Worm (Caenorhabditis elegans): ENCODE results near the gene hars-1.

Gene hars-1

DNA sequence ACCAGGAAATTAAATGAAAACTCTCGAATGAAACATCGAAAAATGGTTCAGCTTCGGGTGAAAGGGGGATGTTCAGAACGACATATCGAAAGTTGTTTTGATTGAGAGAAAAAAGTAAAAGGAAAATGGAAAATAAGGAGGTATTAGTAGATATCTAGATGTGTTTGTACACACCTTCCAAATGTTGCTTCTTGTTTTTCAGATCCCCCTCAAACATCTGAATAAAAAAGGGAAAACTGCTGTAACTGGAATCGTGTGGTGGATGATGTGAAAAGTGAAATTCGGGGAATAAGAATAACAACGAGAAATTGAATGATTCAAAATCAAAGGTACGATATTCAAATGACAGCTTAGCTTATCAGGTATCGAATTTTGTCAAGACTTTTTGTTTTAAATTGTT is 30.7 kb upstream of the hars-1 start, which contains the start of gene npax-3:
TSS of gene npax-3 (minus strand) at position 101 of the 400 bp plus-strand sequence.
- TF ChIP-seq K12H6.12 (tag; optimal IDR thresholded peaks at IDR 0.05) (no peak), ceh-58 (GFP tag; IDR thresholded peaks at IDR 0.05) (no peak), aptf-2 (GFP tag; conservative IDR thresholded peaks at IDR 0.05) (no peak), nhr-27 (tag; optimal IDR thresholded peaks at IDR 0.05) (no peak)

DNA sequence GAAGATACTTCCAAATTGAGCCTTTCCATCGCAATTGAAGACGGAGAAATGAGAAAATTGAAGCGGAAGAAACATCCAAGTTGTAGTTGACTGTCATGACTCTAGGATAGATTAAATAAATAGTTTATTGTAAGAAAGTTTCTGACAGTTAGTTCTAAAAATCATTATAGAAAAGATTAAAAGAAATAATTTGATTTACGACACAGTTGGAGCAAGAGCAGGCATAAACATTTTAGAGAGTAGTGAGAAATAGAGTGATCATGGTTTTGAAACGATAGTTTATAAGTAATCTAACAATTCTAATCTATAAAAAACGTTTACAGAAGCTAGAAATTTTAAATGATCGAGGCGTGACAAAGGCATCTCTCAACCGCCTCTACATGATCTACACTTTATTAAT is 26.6 kb upstream of the hars-1 start, which contains the start of gene best-15:
TSS of gene best-15 (minus strand) at position 101 of the 400 bp plus-strand sequence.
- no peak for TF ChIP-seq unc-130 (GFP tag; optimal IDR thresholded peaks at IDR 0.05)
- TF ChIP-seq F49E8.2 (tag; optimal IDR thresholded peaks at IDR 0.05; ENCODE audit: insufficient read depth), result no peak
- TF ChIP-seq him-1 (tag; optimal IDR thresholded peaks at IDR 0.05), result no peak
- no peak for TF ChIP-seq fkh-3 (tag; optimal IDR thresholded peaks at IDR 0.05)
- no peak for TF ChIP-seq F10E7.11 (tag; optimal IDR thresholded peaks at IDR 0.05)
- no peak for TF ChIP-seq let-607 (tag; optimal IDR thresholded peaks at IDR 0.05)
- TF ChIP-seq nhr-179 (tag; optimal IDR thresholded peaks at IDR 0.05), result no peak
- no peak for TF ChIP-seq ceh-79 (tag; optimal IDR thresholded peaks at IDR 0.05)
- TF ChIP-seq somi-1 (GFP tag; optimal IDR thresholded peaks at IDR 0.05), result no peak
- TF ChIP-seq D2030.7 (GFP tag; IDR thresholded peaks at IDR 0.05), result no peak
- TF ChIP-seq snpc-4 (GFP tag; optimal IDR thresholded peaks at IDR 0.05), result no peak
- TF ChIP-seq snpc-4 (tag; optimal IDR thresholded peaks at IDR 0.05), result no peak
- TF ChIP-seq dpff-1 (tag; optimal IDR thresholded peaks at IDR 0.05), result no peak
- no peak for TF ChIP-seq ZK185.1 (tag; optimal IDR thresholded peaks at IDR 0.05; ENCODE audit: poor library complexity, severe bottlenecking)

DNA sequence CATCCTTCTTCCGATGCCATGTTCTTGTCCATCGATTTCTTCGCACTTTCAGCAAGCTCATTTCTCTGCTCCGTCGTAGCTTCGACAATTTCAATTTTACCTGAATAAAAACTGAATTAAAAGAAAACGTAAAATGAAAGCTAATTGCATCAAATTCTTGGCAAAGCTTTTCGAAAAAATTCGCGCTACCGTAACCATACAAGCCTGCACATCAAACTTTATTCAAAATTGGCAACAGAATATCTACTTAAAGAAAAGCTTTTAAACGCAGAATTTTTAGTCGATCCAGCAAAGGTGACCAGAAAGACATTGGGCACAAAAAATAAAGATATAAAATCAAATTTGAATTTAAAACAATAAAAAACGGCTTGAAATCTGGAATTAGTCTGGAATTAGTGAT is 16.5 kb upstream of the hars-1 start:
- TF ChIP-seq dox-1 (GFP tag; IDR thresholded peaks at IDR 0.05), result peak; percentile 40
- TF ChIP-seq D2030.7 (GFP tag; IDR thresholded peaks at IDR 0.05), result 0 out of 2 replicates have a peak, but pooled peaks have one; percentile 12
- TF ChIP-seq ceh-100 (GFP tag; IDR thresholded peaks at IDR 0.05), result 0 out of 2 replicates have a peak, but pooled peaks have one; percentile 15
- TF ChIP-seq snpc-1.3 (tag; optimal IDR thresholded peaks at IDR 0.05; ENCODE audit: insufficient read depth), result no peak
- no peak for TF ChIP-seq Y67H2A.10 (GFP tag; conservative IDR thresholded peaks at IDR 0.05)
- TF ChIP-seq snpc-3.4 (tag; optimal IDR thresholded peaks at IDR 0.05), result no peak
- no peak for TF ChIP-seq aptf-2 (GFP tag; conservative IDR thresholded peaks at IDR 0.05)
- TF ChIP-seq ama-1 (optimal IDR thresholded peaks at IDR 0.05), result no peak
- peak in 1 of 2 experiments; percentile 28 for TF ChIP-seq ama-1 (GFP tag; optimal IDR thresholded peaks at IDR 0.05)
- peak; percentile 57 for TF ChIP-seq lsl-1 (GFP tag; optimal IDR thresholded peaks at IDR 0.05)
- no peak for TF ChIP-seq attf-5 (GFP tag; optimal IDR thresholded peaks at IDR 0.05)
- TF ChIP-seq F33H1.4 (GFP tag; IDR thresholded peaks at IDR 0.05), result no peak
- no peak for TF ChIP-seq egrh-3 (GFP tag; IDR thresholded peaks at IDR 0.05)
- 0 out of 2 replicates have a peak, but pooled peaks have one; percentile 36 for TF ChIP-seq egl-44 (GFP tag; IDR thresholded peaks at IDR 0.05)
- TF ChIP-seq madf-6 (GFP tag; IDR thresholded peaks at IDR 0.05), result peak; percentile 69
- peak; percentile 18; the same call in 1 of the 2 replicates for TF ChIP-seq nfyb-1 (GFP tag; IDR thresholded peaks at IDR 0.05)
- no peak for TF ChIP-seq bed-2 (GFP tag; IDR thresholded peaks at IDR 0.05)
- TF ChIP-seq ceh-27 (GFP tag; optimal IDR thresholded peaks at IDR 0.05), result no peak
- TF ChIP-seq Y53G8AR.9 (GFP tag; conservative IDR thresholded peaks at IDR 0.05), result peak; percentile 73; the same call in 1 of the 2 replicates
- TF ChIP-seq F39B2.1 (GFP tag; IDR thresholded peaks at IDR 0.05), result 0 out of 2 replicates have a peak, but pooled peaks have one; percentile 7
- TF ChIP-seq ekl-4 (GFP tag; IDR thresholded peaks at IDR 0.05), result no peak
- TF ChIP-seq tbx-9 (tag; optimal IDR thresholded peaks at IDR 0.05; ENCODE audit: borderline replicate concordance), result no peak
- TF ChIP-seq hmg-1.2 (GFP tag; IDR thresholded peaks at IDR 0.05), result peak; percentile 16; the same call in 1 of the 2 replicates
- TF ChIP-seq rcor-1 (GFP tag; IDR thresholded peaks at IDR 0.05), result peak; percentile 31; the same call in 1 of the 2 replicates
- no peak for TF ChIP-seq ztf-18 (tag; optimal IDR thresholded peaks at IDR 0.05)
- no peak for TF ChIP-seq lin-40 (tag; optimal IDR thresholded peaks at IDR 0.05)
- no peak for TF ChIP-seq ZK185.1 (tag; optimal IDR thresholded peaks at IDR 0.05; ENCODE audit: poor library complexity, severe bottlenecking)
- TF ChIP-seq nhr-179 (tag; optimal IDR thresholded peaks at IDR 0.05), result no peak
- no peak for TF ChIP-seq bed-1 (GFP tag; IDR thresholded peaks at IDR 0.05)
- no peak for TF ChIP-seq F10E7.11 (tag; optimal IDR thresholded peaks at IDR 0.05)
- TF ChIP-seq zfh-2 (GFP tag; conservative IDR thresholded peaks at IDR 0.05), result no peak
- TF ChIP-seq T26A5.8 (tag; optimal IDR thresholded peaks at IDR 0.05), result no peak

All from whole organism, young adult.